Worm (Caenorhabditis elegans) whole organism, midembryonic: ENCODE measurements around the gene srw-26.

Experiments
- T22C8.4 ChIP-seq: fragments of 200-800 bp; sonication (Bioruptor generic); IDR thresholded peaks from 2 replicates; pipeline ENCODE4 v1.3.6; 2022; ENCODE audit warnings: missing genetic modification characterization, missing compliant biosample characterization
- cog-1 ChIP-seq: sonication (generic microtip); optimal IDR thresholded peaks from 2 replicates; lab custom pipeline; 2016; ENCODE audit warnings: missing genetic modification characterization, missing compliant biosample characterization
- flt-1 ChIP-seq: fragments of 200-800 bp; sonication (Bioruptor generic); IDR thresholded peaks from 2 replicates; pipeline ENCODE4 v1.3.6; 2022; ENCODE audit warnings: missing genetic modification characterization, missing compliant biosample characterization
- med-1 ChIP-seq: sonication (generic microtip); optimal IDR thresholded peaks from 2 replicates; lab custom pipeline; 2017; ENCODE audit warnings: missing genetic modification characterization, mild to moderate bottlenecking, missing compliant biosample characterization, antibody characterized with exemption, missing genetic modification reagents; ENCODE audit not compliant: insufficient read depth
- tab-1 ChIP-seq: fragments of 200-800 bp; sonication (Bioruptor generic); IDR thresholded peaks from 2 replicates; pipeline ENCODE4 v1.3.6; 2022; ENCODE audit warnings: missing genetic modification characterization, missing compliant biosample characterization
- ztf-23 ChIP-seq: fragments of 200-800 bp; sonication (Bioruptor generic); IDR thresholded peaks from 2 replicates; pipeline ENCODE4 v1.3.6; 2022; ENCODE audit warnings: missing genetic modification reagents, missing genetic modification characterization, missing compliant biosample characterization
- ztf-29 ChIP-seq: fragments of 200-800 bp; sonication (Bioruptor generic); IDR thresholded peaks from 2 replicates; pipeline ENCODE4 v1.3.6; 2022; ENCODE audit warnings: missing genetic modification reagents, missing genetic modification characterization, missing compliant biosample characterization

DNA sequence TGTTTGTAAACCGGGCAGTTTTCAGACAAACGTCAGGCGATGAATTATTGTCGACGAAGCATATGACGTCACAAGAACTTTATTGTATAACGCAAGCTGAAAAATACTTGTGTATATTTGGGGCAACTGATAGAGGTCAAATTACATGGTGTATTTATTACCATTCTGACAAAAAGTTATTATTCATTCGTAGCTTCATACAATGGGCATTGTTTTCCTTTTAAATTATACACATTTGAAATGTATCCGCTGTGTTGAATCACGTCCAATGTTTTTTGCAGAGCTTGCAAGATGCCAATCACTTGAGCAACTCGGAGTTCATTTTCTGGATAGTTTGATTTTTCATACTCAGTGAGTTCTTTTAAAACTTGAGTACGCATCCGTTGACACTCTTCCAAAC, 9.3 kb downstream of the srw-26 start, which contains the start of gene F35E8.13:
- TF ChIP-seq med-1 (GFP tag; lab: Kevin White, UChicago) (no peak), T22C8.4 (GFP tag; lab: Robert Waterston, UW) (no peak), ztf-23 (GFP tag; lab: Robert Waterston, UW) (no peak), ztf-29 (no peak), cog-1 (tag; lab: Kevin White, UChicago) (no peak), flt-1 (GFP tag; lab: Robert Waterston, UW) (no peak), tab-1 (no peak)
